Fruit fly (Drosophila melanogaster): Measurements from ENCODE around the gene Pdss2.
A peak's percentile ranks its signal among the peaks of the same experiment; 100 is the strongest.

Gene Pdss2

DNA sequence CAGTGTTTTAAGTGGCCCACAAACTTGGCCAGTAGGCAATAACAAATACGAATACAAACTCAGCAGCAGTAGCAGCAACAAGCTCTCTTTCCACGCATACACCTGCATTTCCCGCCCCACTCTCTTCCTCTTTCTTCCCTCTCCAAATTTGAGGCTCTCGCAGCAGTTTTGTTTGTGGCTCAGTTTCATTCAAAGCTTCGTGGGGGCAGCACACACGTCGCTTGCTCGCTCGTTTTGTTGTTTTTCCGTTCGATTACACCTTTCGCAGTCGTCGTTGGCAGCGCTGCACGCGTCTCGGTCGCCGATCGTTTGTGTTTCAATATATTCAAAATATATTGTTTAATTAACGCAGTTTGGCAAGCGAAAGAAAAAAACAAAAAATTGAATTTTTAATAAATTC, 30.9 kb downstream of the Pdss2 start (continued):
- 0 out of 2 replicates have a peak, but pooled peaks have one; percentile 7 for TF ChIP-seq CG17328 (GFP tag; IDR thresholded peaks at IDR 0.05)
- TF ChIP-seq CG42726 (GFP tag; IDR thresholded peaks at IDR 0.05; ENCODE audit: partially characterized antibody) = no peak
- no peak for TF ChIP-seq chif (GFP tag; optimal IDR thresholded peaks at IDR 0.05)
- TF ChIP-seq sens-2 (GFP tag; IDR thresholded peaks at IDR 0.05) = no peak
- no peak for TF ChIP-seq Hey (tag; optimal IDR thresholded peaks at IDR 0.05)
- TF ChIP-seq CG3995 (GFP tag; optimal IDR thresholded peaks at IDR 0.05) = no peak
- TF ChIP-seq usp (GFP tag; optimal IDR thresholded peaks at IDR 0.05) = no peak
- 0 out of 2 replicates have a peak, but pooled peaks have one; percentile 24 for TF ChIP-seq sna (GFP tag; IDR thresholded peaks at IDR 0.05; ENCODE audit: partially characterized antibody)
- TF ChIP-seq Sox100B (GFP tag; optimal IDR thresholded peaks at IDR 0.05) = no peak
- TF ChIP-seq maf-S (GFP tag; optimal IDR thresholded peaks at IDR 0.05) = no peak
- no peak for TF ChIP-seq CG8290 (GFP tag; optimal IDR thresholded peaks at IDR 0.05)
- peak in 1 of 2 experiments; percentile 62 for TF ChIP-seq CG8290 (tag; optimal IDR thresholded peaks at IDR 0.05)
- no peak for TF ChIP-seq CG3838 (GFP tag; optimal IDR thresholded peaks at IDR 0.05)
- TF ChIP-seq CG14014 (GFP tag; IDR thresholded peaks at IDR 0.05) = peak; percentile 39; the same call in 1 of the 2 replicates
- TF ChIP-seq CG10147 (GFP tag; optimal IDR thresholded peaks at IDR 0.05) = no peak
- no peak; the same call in 2 of the 3 replicates for TF ChIP-seq Dbx (GFP tag; IDR thresholded peaks at IDR 0.05)
- TF ChIP-seq bab2 (GFP tag; optimal IDR thresholded peaks at IDR 0.05) = no peak
- TF ChIP-seq tin (GFP tag; optimal IDR thresholded peaks at IDR 0.05) = no peak
- no peak for TF ChIP-seq Kr (GFP tag; optimal IDR thresholded peaks at IDR 0.05)
- no peak for TF ChIP-seq Dip3 (GFP tag; optimal IDR thresholded peaks at IDR 0.05)
- TF ChIP-seq odd (GFP tag; optimal IDR thresholded peaks at IDR 0.05) = no peak
- TF ChIP-seq trh (GFP tag; optimal IDR thresholded peaks at IDR 0.05) = no peak
- no peak for TF ChIP-seq CG4328 (GFP tag; optimal IDR thresholded peaks at IDR 0.05)
- TF ChIP-seq rib (GFP tag; IDR thresholded peaks at IDR 0.05) = peak; percentile 63; the same call in 1 of the 2 replicates
- peak; percentile 10 for TF ChIP-seq kni (GFP tag; optimal IDR thresholded peaks at IDR 0.05)

DNA sequence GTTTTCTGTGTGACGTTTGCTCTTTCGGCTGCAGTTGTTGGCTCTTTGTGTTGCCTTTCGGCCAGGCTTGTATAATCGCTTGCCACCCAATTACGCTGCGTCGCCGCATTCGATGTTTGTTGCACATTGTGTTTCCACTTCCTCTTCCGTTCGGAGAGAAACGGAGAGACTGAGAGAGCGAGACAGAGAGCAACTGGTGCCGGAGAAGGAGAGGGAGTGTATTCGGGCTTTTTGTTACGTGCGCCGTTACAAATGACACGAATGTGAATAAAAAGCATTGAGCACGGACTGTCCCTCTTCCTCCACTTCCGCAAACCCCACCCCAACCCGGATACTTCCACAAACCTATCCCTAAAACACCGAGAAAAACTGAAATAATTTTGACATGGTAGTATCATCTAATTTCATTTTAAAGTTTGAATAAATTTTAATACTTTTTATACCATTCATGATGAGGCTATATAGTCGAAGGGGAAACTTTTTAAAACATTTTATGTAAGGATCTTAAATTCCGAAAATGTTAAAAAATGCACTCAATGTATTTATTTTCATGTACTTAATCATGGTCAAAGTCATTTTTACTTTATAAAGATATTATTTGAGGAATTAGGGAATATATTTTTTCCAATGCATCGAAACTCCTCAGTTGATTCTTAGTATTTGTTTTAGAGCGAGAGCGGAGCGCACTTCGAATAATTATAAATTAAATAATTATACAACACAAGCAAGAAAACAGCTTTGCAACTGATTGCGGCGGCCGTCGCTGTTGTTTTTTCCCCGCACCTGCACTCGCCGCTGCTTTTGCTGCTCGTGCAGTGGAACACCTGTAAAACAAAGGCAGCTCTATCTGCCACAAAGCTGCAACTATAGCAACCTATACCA, 32.7 kb downstream of the Pdss2 start:
- TF ChIP-seq Atf-2 (GFP tag; optimal IDR thresholded peaks at IDR 0.05) = no peak
- TF ChIP-seq jumu (GFP tag; optimal IDR thresholded peaks at IDR 0.05) = no peak
- no peak for TF ChIP-seq CG17802 (tag; optimal IDR thresholded peaks at IDR 0.05)
- no peak for TF ChIP-seq CG10209 (GFP tag; optimal IDR thresholded peaks at IDR 0.05)
- peak; percentile 53 for TF ChIP-seq CG31441 (GFP tag; IDR thresholded peaks at IDR 0.05)
- TF ChIP-seq bowl (GFP tag; IDR thresholded peaks at IDR 0.05) = no peak
- no peak for TF ChIP-seq CG1602 (GFP tag; optimal IDR thresholded peaks at IDR 0.05)
- no peak for TF ChIP-seq pros (GFP tag; optimal IDR thresholded peaks at IDR 0.05)
- no peak for TF ChIP-seq Usf (GFP tag; optimal IDR thresholded peaks at IDR 0.05)
- TF ChIP-seq zf30C (GFP tag; optimal IDR thresholded peaks at IDR 0.05) = no peak
- TF ChIP-seq CG2202 (tag; optimal IDR thresholded peaks at IDR 0.05) = peak; percentile 0
- no peak for TF ChIP-seq amos (GFP tag; IDR thresholded peaks at IDR 0.05; ENCODE audit: partially characterized antibody)
- 0 out of 3 replicates have a peak, but pooled peaks have one; percentile 7 for TF ChIP-seq ci (GFP tag; IDR thresholded peaks at IDR 0.05)
- TF ChIP-seq CG3726 (GFP tag; IDR thresholded peaks at IDR 0.05) = no peak
- TF ChIP-seq CG15514 (GFP tag; optimal IDR thresholded peaks at IDR 0.05) = no peak
- no peak for TF ChIP-seq CG8290 (GFP tag; optimal IDR thresholded peaks at IDR 0.05)
- no peak for TF ChIP-seq CG8290 (tag; optimal IDR thresholded peaks at IDR 0.05)
- no peak for TF ChIP-seq unc-4 (GFP tag; IDR thresholded peaks at IDR 0.05; ENCODE audit: partially characterized antibody)
- TF ChIP-seq Bgb (GFP tag; IDR thresholded peaks at IDR 0.05; ENCODE audit: partially characterized antibody) = no peak
- TF ChIP-seq ase (GFP tag; IDR thresholded peaks at IDR 0.05) = no peak
- TF ChIP-seq Mes4 (GFP tag; optimal IDR thresholded peaks at IDR 0.05) = no peak
- no peak for TF ChIP-seq CG9797 (GFP tag; optimal IDR thresholded peaks at IDR 0.05)
- peak in 1 of 3 experiments; percentile 20 for TF ChIP-seq lola (GFP tag; optimal IDR thresholded peaks at IDR 0.05)
- no peak for TF ChIP-seq CG1792 (GFP tag; optimal IDR thresholded peaks at IDR 0.05)
- peak; percentile 46 for TF ChIP-seq Blimp-1 (GFP tag; optimal IDR thresholded peaks at IDR 0.05)
- TF ChIP-seq Drgx (GFP tag; IDR thresholded peaks at IDR 0.05) = no peak
